Fruit fly (Drosophila melanogaster) S2 (cell line): ENCODE data around the gene Akh.

Experiments used
- CG8478 ChIP-seq: fragments of >200 bp; optimal IDR thresholded peaks from 2 replicates; lab custom pipeline; 2018
- CTCF ChIP-seq, 2 experiments: fragments of >200 bp; optimal IDR thresholded peaks; 2 replicates each; lab custom pipeline; 2018

dm6 chr3L:4145229-4145628 lies 4.0 kb downstream of the Akh start:
- no peak for TF ChIP-seq CTCF (optimal IDR thresholded peaks at IDR 0.05; lab: Kevin White, UChicago)
- no peak for TF ChIP-seq CG8478 (lab: Kevin White, UChicago)
